Fruit fly (Drosophila melanogaster) whole organism, adult: ENCODE data around the gene bun.

ENCODE experiments used
- CG12768 ChIP-seq: fragments of 200-800 bp; sonication (Bioruptor generic); optimal IDR thresholded peaks from 2 replicates; lab custom pipeline; 2017; ENCODE audit warnings: missing biosample characterization, missing genetic modification characterization, mild to moderate bottlenecking, moderate library complexity, missing genetic modification reagents
- CG14711 ChIP-seq: fragments of 200-800 bp; sonication (Bioruptor generic); optimal IDR thresholded peaks from 2 replicates; lab custom pipeline; 2018; ENCODE audit warnings: missing biosample characterization, mild to moderate bottlenecking, missing genetic modification characterization, moderate library complexity
- CG1620 ChIP-seq: fragments of 200-800 bp; sonication (Bioruptor generic); optimal IDR thresholded peaks from 2 replicates; lab custom pipeline; 2016; ENCODE audit warnings: missing biosample characterization, missing genetic modification characterization
- CG5204 ChIP-seq: fragments of 200-800 bp; sonication (Bioruptor generic); optimal IDR thresholded peaks from 2 replicates; lab custom pipeline; 2016; ENCODE audit warnings: missing biosample characterization, missing genetic modification characterization
- CG7045 ChIP-seq: fragments of 200-800 bp; sonication (Bioruptor generic); optimal IDR thresholded peaks from 2 replicates; lab custom pipeline; 2017; ENCODE audit warnings: missing biosample characterization, mild to moderate bottlenecking, missing genetic modification characterization
- CG7101 ChIP-seq: fragments of 200-800 bp; sonication (Bioruptor generic); optimal IDR thresholded peaks from 2 replicates; lab custom pipeline; 2018; ENCODE audit warnings: missing biosample characterization, mild to moderate bottlenecking, missing genetic modification characterization, moderate library complexity
- Clk ChIP-seq: fragments of 200-800 bp; sonication (Bioruptor generic); optimal IDR thresholded peaks from 2 replicates; lab custom pipeline; 2017; ENCODE audit warnings: missing biosample characterization, missing genetic modification characterization
- Hr96 ChIP-seq: fragments of 200-800 bp; sonication (Bioruptor generic); optimal IDR thresholded peaks from 2 replicates; lab custom pipeline; 2016; ENCODE audit warnings: missing biosample characterization, missing genetic modification characterization
- Mnt ChIP-seq: fragments of 200-800 bp; sonication (Bioruptor generic); optimal IDR thresholded peaks from 2 replicates; lab custom pipeline; 2016; ENCODE audit warnings: missing biosample characterization, mild to moderate bottlenecking, missing genetic modification characterization
- bab1 ChIP-seq: fragments of 200-800 bp; sonication (Bioruptor generic); optimal IDR thresholded peaks from 3 replicates; lab custom pipeline; 2019; ENCODE audit warnings: missing biosample characterization, mild to moderate bottlenecking, missing genetic modification characterization, moderate library complexity
- cic ChIP-seq: fragments of 200-800 bp; sonication (Bioruptor generic); optimal IDR thresholded peaks from 2 replicates; lab custom pipeline; 2017; ENCODE audit warnings: missing biosample characterization, mild to moderate bottlenecking, missing genetic modification characterization, moderate library complexity
- cnc ChIP-seq, 2 experiments: fragments of >200 bp; optimal IDR thresholded peaks; 2 replicates each; lab custom pipeline; 2017
- kay ChIP-seq: fragments of 200-800 bp; sonication (Bioruptor generic); peaks from one replicate; lab custom pipeline; 2016; ENCODE audit warnings: missing biosample characterization, missing genetic modification characterization, borderline replicate concordance
- toe ChIP-seq: fragments of 200-800 bp; sonication (Bioruptor generic); optimal IDR thresholded peaks from 2 replicates; lab custom pipeline; 2016; ENCODE audit warnings: missing biosample characterization, missing genetic modification characterization

DNA sequence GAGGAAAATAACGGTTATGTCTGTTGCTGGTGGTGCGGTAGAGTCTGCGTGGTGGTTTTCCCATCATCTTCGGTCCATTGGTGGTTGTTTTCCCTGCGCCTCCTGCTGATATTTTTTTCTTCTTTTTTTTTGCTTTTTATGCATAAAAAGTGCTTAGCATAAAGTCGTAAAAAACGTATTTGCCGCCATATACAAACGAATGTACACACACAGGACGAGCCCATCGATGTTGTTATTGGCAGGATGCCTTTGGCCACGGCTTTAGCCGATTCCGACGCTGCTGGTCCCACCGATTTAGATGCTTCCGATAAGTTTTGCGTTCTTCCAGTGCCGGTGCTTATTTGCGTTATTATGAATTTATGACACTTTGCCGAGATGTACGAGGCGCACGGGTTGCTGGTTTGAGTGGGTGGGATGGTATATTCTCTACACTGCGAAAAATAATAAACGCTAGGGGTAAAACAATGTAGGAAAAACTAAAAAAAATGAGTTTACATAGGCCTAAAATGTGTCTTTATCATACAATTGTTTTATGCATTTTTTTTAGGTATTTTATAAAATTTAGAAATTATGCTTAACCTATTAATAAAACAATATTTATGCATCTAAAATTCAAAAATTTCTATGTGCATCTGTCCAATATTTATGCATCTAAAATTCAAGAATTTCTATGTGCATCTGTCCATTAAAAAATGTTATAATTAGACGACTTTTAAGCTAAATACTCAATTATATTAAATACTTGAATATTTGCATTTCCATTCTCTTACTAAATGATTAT lies 20.7 kb upstream of the bun start:
- no peak for TF ChIP-seq CG5204
- no peak for TF ChIP-seq CG7101
- no peak for TF ChIP-seq kay (GFP tag; lab: Kevin White, UChicago)
- no peak for TF ChIP-seq bab1 (GFP tag; lab: Kevin White, UChicago)
- TF ChIP-seq cnc (optimal IDR thresholded peaks at IDR 0.05; lab: Kevin White, UChicago): no peak
- TF ChIP-seq Hr96 (GFP tag; lab: Kevin White, UChicago): no peak
- no peak for TF ChIP-seq CG12768 (GFP tag; lab: Kevin White, UChicago)
- TF ChIP-seq CG7045: no peak
- no peak for TF ChIP-seq cic (GFP tag; lab: Kevin White, UChicago)
- no peak for TF ChIP-seq toe
- TF ChIP-seq CG14711 (tag; lab: Kevin White, UChicago): no peak
- TF ChIP-seq CG1620 (GFP tag; lab: Kevin White, UChicago): no peak
- no peak for TF ChIP-seq Mnt (GFP tag; lab: Kevin White, UChicago)
- no peak for TF ChIP-seq Clk (GFP tag; lab: Kevin White, UChicago)
